Fruit fly (Drosophila melanogaster) whole organism, prepupa: ENCODE results near the gene Rh5.

ENCODE experiments used
- CG10669 ChIP-seq: fragments of 200-800 bp; sonication (Bioruptor generic); optimal IDR thresholded peaks from 3 replicates; lab custom pipeline; 2018; ENCODE audit warnings: missing biosample characterization, mild to moderate bottlenecking, missing genetic modification characterization, moderate library complexity
- CG11294 ChIP-seq: fragments of 200-800 bp; sonication (Bioruptor generic); IDR thresholded peaks from 2 replicates; pipeline ENCODE4 v1.3.6; 2022; ENCODE audit warnings: missing biosample characterization, missing genetic modification characterization
- CG15336 ChIP-seq: fragments of 200-800 bp; sonication (Bioruptor generic); IDR thresholded peaks from 2 replicates; pipeline ENCODE4 v1.3.6; 2022; ENCODE audit warnings: missing biosample characterization, missing genetic modification characterization
- CG1621 ChIP-seq: fragments of 200-800 bp; sonication (Bioruptor generic); optimal IDR thresholded peaks from 3 replicates; lab custom pipeline; 2018; ENCODE audit warnings: missing biosample characterization, mild to moderate bottlenecking, missing genetic modification characterization
- CG16779 ChIP-seq: fragments of 200-800 bp; sonication (Bioruptor generic); optimal IDR thresholded peaks from 3 replicates; lab custom pipeline; 2017; ENCODE audit warnings: missing biosample characterization, mild to moderate bottlenecking, missing genetic modification characterization
- CG3032 ChIP-seq: fragments of 200-800 bp; optimal IDR thresholded peaks from 2 replicates; lab custom pipeline; 2019; ENCODE audit warnings: missing biosample characterization, mild to moderate bottlenecking, missing genetic modification characterization, moderate library complexity
- CG3919 ChIP-seq: fragments of 200-800 bp; sonication (Bioruptor generic); optimal IDR thresholded peaks from 3 replicates; lab custom pipeline; 2016; ENCODE audit warnings: missing biosample characterization, missing genetic modification characterization
- CG6792 ChIP-seq: fragments of 200-800 bp; sonication (Bioruptor generic); optimal IDR thresholded peaks from 3 replicates; lab custom pipeline; 2016; ENCODE audit warnings: missing biosample characterization, missing genetic modification characterization
- CG6808 ChIP-seq: fragments of 200-800 bp; sonication (Bioruptor generic); optimal IDR thresholded peaks from 3 replicates; lab custom pipeline; 2017; ENCODE audit warnings: missing biosample characterization, missing genetic modification characterization, mild to moderate bottlenecking, moderate library complexity, missing genetic modification reagents
- CG6854 ChIP-seq: fragments of 200-800 bp; sonication (Bioruptor generic); optimal IDR thresholded peaks from 2 replicates; lab custom pipeline; 2017; ENCODE audit warnings: missing biosample characterization, mild to moderate bottlenecking, missing genetic modification characterization
- CG8119 ChIP-seq: fragments of 200-800 bp; sonication (Bioruptor generic); IDR thresholded peaks from 3 replicates; pipeline ENCODE4 v1.3.6; 2022; ENCODE audit warnings: missing biosample characterization, missing genetic modification characterization
- CG8319 ChIP-seq: fragments of 200-800 bp; sonication (Bioruptor generic); optimal IDR thresholded peaks from 3 replicates; lab custom pipeline; 2016; ENCODE audit warnings: missing biosample characterization, missing genetic modification characterization
- CG8632 ChIP-seq: fragments of 200-800 bp; sonication (Bioruptor generic); optimal IDR thresholded peaks from 3 replicates; lab custom pipeline; 2016; ENCODE audit warnings: missing biosample characterization, missing genetic modification characterization
- CG9139 ChIP-seq: fragments of 200-800 bp; sonication (Bioruptor generic); optimal IDR thresholded peaks from 3 replicates; lab custom pipeline; 2017; ENCODE audit warnings: missing biosample characterization, mild to moderate bottlenecking, missing genetic modification characterization
- Eip75B ChIP-seq: fragments of 200-800 bp; sonication (Bioruptor generic); optimal IDR thresholded peaks from 3 replicates; lab custom pipeline; 2016; ENCODE audit warnings: missing biosample characterization, missing genetic modification characterization
- Eip78C ChIP-seq: fragments of 200-800 bp; sonication (Bioruptor generic); peaks from one replicate; lab custom pipeline; 2016; ENCODE audit warnings: missing biosample characterization, missing genetic modification characterization
- Ets96B ChIP-seq: fragments of 200-800 bp; optimal IDR thresholded peaks from 2 replicates; lab custom pipeline; 2019; ENCODE audit warnings: missing biosample characterization, mild to moderate bottlenecking, missing genetic modification characterization, moderate library complexity
- Gug ChIP-seq: fragments of 200-800 bp; sonication (Bioruptor generic); IDR thresholded peaks from 2 replicates; pipeline ENCODE4 v1.3.6; 2022; ENCODE audit warnings: missing biosample characterization, missing genetic modification characterization
- Hr39 ChIP-seq: fragments of 200-800 bp; sonication (Bioruptor generic); optimal IDR thresholded peaks from 2 replicates; lab custom pipeline; 2016; ENCODE audit warnings: missing biosample characterization, missing genetic modification characterization
- achi ChIP-seq: fragments of 200-800 bp; sonication (Bioruptor generic); optimal IDR thresholded peaks from 3 replicates; lab custom pipeline; 2016; ENCODE audit warnings: missing biosample characterization, missing genetic modification characterization
- acj6 ChIP-seq: fragments of 200-800 bp; sonication (Bioruptor generic); optimal IDR thresholded peaks from 3 replicates; lab custom pipeline; 2016; ENCODE audit warnings: missing biosample characterization, missing genetic modification characterization
- cyc ChIP-seq: fragments of 200-800 bp; sonication (Bioruptor generic); optimal IDR thresholded peaks from 3 replicates; lab custom pipeline; 2016; ENCODE audit warnings: missing biosample characterization, missing genetic modification characterization
- dsx ChIP-seq: fragments of 200-800 bp; optimal IDR thresholded peaks from 3 replicates; lab custom pipeline; 2019; ENCODE audit warnings: missing biosample characterization, mild to moderate bottlenecking, missing genetic modification characterization, moderate library complexity; ENCODE audit not compliant: poor library complexity, severe bottlenecking
- esn ChIP-seq: fragments of 200-800 bp; sonication (Bioruptor generic); optimal IDR thresholded peaks from 2 replicates; lab custom pipeline; 2016; ENCODE audit warnings: missing biosample characterization, mild to moderate bottlenecking, missing genetic modification characterization, moderate library complexity
- fd59A ChIP-seq: fragments of 200-800 bp; sonication (Bioruptor generic); optimal IDR thresholded peaks from 2 replicates; lab custom pipeline; 2017; ENCODE audit warnings: missing biosample characterization, mild to moderate bottlenecking, missing genetic modification characterization, missing genetic modification reagents
- fd85E ChIP-seq: fragments of 200-800 bp; sonication (Bioruptor generic); optimal IDR thresholded peaks from 3 replicates; lab custom pipeline; 2016; ENCODE audit warnings: missing biosample characterization, missing genetic modification characterization
- fkh ChIP-seq: fragments of 200-800 bp; sonication (Bioruptor generic); optimal IDR thresholded peaks from 3 replicates; lab custom pipeline; 2017; ENCODE audit warnings: missing biosample characterization, mild to moderate bottlenecking, missing genetic modification characterization, moderate library complexity
- lz ChIP-seq: fragments of 200-800 bp; sonication (Bioruptor generic); optimal IDR thresholded peaks from 3 replicates; lab custom pipeline; 2016; ENCODE audit warnings: missing biosample characterization, missing genetic modification characterization
- spab ChIP-seq: fragments of 200-800 bp; sonication (Bioruptor generic); optimal IDR thresholded peaks from 2 replicates; lab custom pipeline; 2017; ENCODE audit warnings: missing biosample characterization, mild to moderate bottlenecking, missing genetic modification characterization, missing genetic modification reagents
- vri ChIP-seq: fragments of 200-800 bp; sonication (Bioruptor generic); optimal IDR thresholded peaks from 3 replicates; lab custom pipeline; 2016; ENCODE audit warnings: missing biosample characterization, mild to moderate bottlenecking, missing genetic modification characterization

Gene Rh5

DNA sequence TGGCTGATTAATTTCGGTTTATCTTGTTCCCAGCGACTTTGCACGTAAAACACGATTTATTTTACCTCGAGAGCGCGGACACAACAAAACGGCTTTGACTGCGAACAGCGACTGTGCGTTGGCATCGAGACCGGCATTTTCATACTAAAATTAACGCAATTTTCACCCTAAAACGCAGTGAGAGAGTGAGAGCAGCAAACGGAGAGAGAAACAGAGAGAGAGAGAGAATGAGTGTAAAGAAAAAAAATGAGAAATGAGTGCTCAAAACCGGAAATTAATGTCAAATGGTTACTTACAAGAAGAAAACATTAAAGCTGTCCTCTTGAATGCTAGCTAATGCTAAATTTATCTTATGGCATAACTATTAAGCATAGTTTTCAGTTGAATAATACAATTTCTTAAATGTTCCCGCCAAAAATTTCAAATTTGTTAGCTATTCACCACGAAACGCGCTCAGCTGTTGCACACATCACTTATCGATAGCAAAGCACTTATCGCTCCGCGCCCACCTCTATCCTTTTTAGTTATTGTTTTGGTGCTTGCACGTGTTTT, 48.0 kb downstream of the Rh5 start, which contains the start of the genes JhI-21, RpL7-like and CG34164:
Gene JhI-21, minus strand, starts transcription at position 206 of the 552 bp plus-strand sequence.
Gene RpL7-like, plus strand, starts transcription at position 490 of the 552 bp plus-strand sequence.
Gene CG34164, plus strand, starts transcription at position 512 of the 552 bp plus-strand sequence.
- no peak for TF ChIP-seq CG3919 (GFP tag; lab: Kevin White, UChicago)
- TF ChIP-seq CG8632 (GFP tag; lab: Kevin White, UChicago) = no peak
- TF ChIP-seq vri (GFP tag; lab: Kevin White, UChicago) = no peak
- TF ChIP-seq CG6792 = peak; percentile 1
- TF ChIP-seq dsx = no peak
- TF ChIP-seq CG10669 (GFP tag; lab: Kevin White, UChicago) = no peak
- no peak for TF ChIP-seq spab (GFP tag; lab: Kevin White, UChicago)
- TF ChIP-seq Gug (GFP tag; lab: Robert Waterston, UW) = no peak
- TF ChIP-seq esn (GFP tag; lab: Kevin White, UChicago) = peak; percentile 40
- no peak for TF ChIP-seq lz (GFP tag; lab: Kevin White, UChicago)
- peak; percentile 49; the same call in 2 of the 3 replicates for TF ChIP-seq CG8119 (GFP tag; lab: Robert Waterston, UW)
- TF ChIP-seq CG8319 (GFP tag; lab: Kevin White, UChicago) = no peak
- TF ChIP-seq achi (GFP tag; lab: Kevin White, UChicago) = peak; percentile 44
- no peak for TF ChIP-seq Ets96B (tag; lab: Kevin White, UChicago)
- TF ChIP-seq CG9139 (GFP tag; lab: Kevin White, UChicago) = no peak
- no peak for TF ChIP-seq CG11294 (GFP tag; lab: Robert Waterston, UW)
- no peak for TF ChIP-seq Eip75B (GFP tag; lab: Kevin White, UChicago)
- peak; percentile 50; the same call in 1 of the 2 replicates for TF ChIP-seq CG15336 (GFP tag; lab: Robert Waterston, UW)
- no peak for TF ChIP-seq fd85E (GFP tag; lab: Kevin White, UChicago)
- TF ChIP-seq fkh (GFP tag; lab: Kevin White, UChicago) = no peak
- TF ChIP-seq acj6 = no peak
- no peak for TF ChIP-seq Hr39
- no peak for TF ChIP-seq fd59A (GFP tag; lab: Kevin White, UChicago)
- no peak for TF ChIP-seq CG6808 (GFP tag; lab: Kevin White, UChicago)
- peak; percentile 61 for TF ChIP-seq CG6854 (GFP tag; lab: Kevin White, UChicago)
- no peak for TF ChIP-seq cyc (GFP tag; lab: Kevin White, UChicago)
- no peak for TF ChIP-seq CG3032
- peak; percentile 61 for TF ChIP-seq CG16779 (tag; lab: Kevin White, UChicago)
- no peak for TF ChIP-seq CG1621 (tag; lab: Kevin White, UChicago)
- TF ChIP-seq Eip78C = peak; percentile 77
